Fruit fly (Drosophila melanogaster) whole organism, prepupa: ENCODE data around the gene Ance.

Experiments used
- CG10631 ChIP-seq: fragments of 200-800 bp; sonication (Bioruptor generic); optimal IDR thresholded peaks from 2 replicates; lab custom pipeline; 2016; ENCODE audit warnings: missing biosample characterization, missing genetic modification characterization
- CG1621 ChIP-seq: fragments of 200-800 bp; sonication (Bioruptor generic); optimal IDR thresholded peaks from 3 replicates; lab custom pipeline; 2018; ENCODE audit warnings: missing biosample characterization, mild to moderate bottlenecking, missing genetic modification characterization
- CG16779 ChIP-seq: fragments of 200-800 bp; sonication (Bioruptor generic); optimal IDR thresholded peaks from 3 replicates; lab custom pipeline; 2017; ENCODE audit warnings: missing biosample characterization, mild to moderate bottlenecking, missing genetic modification characterization
- CG3032 ChIP-seq: fragments of 200-800 bp; optimal IDR thresholded peaks from 2 replicates; lab custom pipeline; 2019; ENCODE audit warnings: missing biosample characterization, mild to moderate bottlenecking, missing genetic modification characterization, moderate library complexity
- CG34406 ChIP-seq: fragments of 200-800 bp; sonication (Bioruptor generic); optimal IDR thresholded peaks from 3 replicates; lab custom pipeline; 2016; ENCODE audit warnings: missing biosample characterization, missing genetic modification characterization
- CG6276 ChIP-seq: fragments of 200-800 bp; sonication (Bioruptor generic); optimal IDR thresholded peaks from 2 replicates; lab custom pipeline; 2017; ENCODE audit warnings: missing biosample characterization, mild to moderate bottlenecking, missing genetic modification characterization
- CG6808 ChIP-seq: fragments of 200-800 bp; sonication (Bioruptor generic); optimal IDR thresholded peaks from 3 replicates; lab custom pipeline; 2017; ENCODE audit warnings: missing biosample characterization, missing genetic modification characterization, mild to moderate bottlenecking, moderate library complexity, missing genetic modification reagents
- CG6854 ChIP-seq: fragments of 200-800 bp; sonication (Bioruptor generic); optimal IDR thresholded peaks from 2 replicates; lab custom pipeline; 2017; ENCODE audit warnings: missing biosample characterization, mild to moderate bottlenecking, missing genetic modification characterization
- CG7368 ChIP-seq: fragments of 200-800 bp; sonication (Bioruptor generic); optimal IDR thresholded peaks from 3 replicates; lab custom pipeline; 2016; ENCODE audit warnings: missing biosample characterization, missing genetic modification characterization
- CG8119 ChIP-seq: fragments of 200-800 bp; sonication (Bioruptor generic); IDR thresholded peaks from 3 replicates; pipeline ENCODE4 v1.3.6; 2022; ENCODE audit warnings: missing biosample characterization, missing genetic modification characterization
- CG8319 ChIP-seq: fragments of 200-800 bp; sonication (Bioruptor generic); optimal IDR thresholded peaks from 3 replicates; lab custom pipeline; 2016; ENCODE audit warnings: missing biosample characterization, missing genetic modification characterization
- CG9139 ChIP-seq: fragments of 200-800 bp; sonication (Bioruptor generic); optimal IDR thresholded peaks from 3 replicates; lab custom pipeline; 2017; ENCODE audit warnings: missing biosample characterization, mild to moderate bottlenecking, missing genetic modification characterization
- Eip75B ChIP-seq: fragments of 200-800 bp; sonication (Bioruptor generic); optimal IDR thresholded peaks from 3 replicates; lab custom pipeline; 2016; ENCODE audit warnings: missing biosample characterization, missing genetic modification characterization
- Eip93F ChIP-seq: fragments of 200-800 bp; sonication (Bioruptor generic); optimal IDR thresholded peaks from 2 replicates; lab custom pipeline; 2016; ENCODE audit warnings: missing biosample characterization, mild to moderate bottlenecking, missing genetic modification characterization
- Hr38 ChIP-seq: sonication (Bioruptor generic); optimal IDR thresholded peaks from 2 replicates; lab custom pipeline; 2016; ENCODE audit warnings: missing biosample characterization, missing genetic modification characterization
- Hr39 ChIP-seq: fragments of 200-800 bp; sonication (Bioruptor generic); optimal IDR thresholded peaks from 2 replicates; lab custom pipeline; 2016; ENCODE audit warnings: missing biosample characterization, missing genetic modification characterization
- Lpt ChIP-seq: fragments of 200-800 bp; sonication (Bioruptor generic); optimal IDR thresholded peaks from 3 replicates; lab custom pipeline; 2016; ENCODE audit warnings: missing biosample characterization, missing genetic modification characterization
- Met ChIP-seq: fragments of 200-800 bp; sonication (Bioruptor generic); optimal IDR thresholded peaks from 3 replicates; lab custom pipeline; 2016; ENCODE audit warnings: missing biosample characterization, missing genetic modification characterization
- Smox ChIP-seq: fragments of 200-800 bp; sonication (Bioruptor generic); optimal IDR thresholded peaks from 3 replicates; lab custom pipeline; 2016; ENCODE audit warnings: missing biosample characterization, missing genetic modification characterization
- Sox102F ChIP-seq: fragments of 200-800 bp; sonication (Bioruptor generic); optimal IDR thresholded peaks from 2 replicates; lab custom pipeline; 2016; ENCODE audit warnings: missing biosample characterization, mild to moderate bottlenecking, missing genetic modification characterization
- Sox15 ChIP-seq: fragments of 200-800 bp; sonication (Bioruptor generic); optimal IDR thresholded peaks from 3 replicates; lab custom pipeline; 2016; ENCODE audit warnings: missing biosample characterization, missing genetic modification characterization
- achi ChIP-seq: fragments of 200-800 bp; sonication (Bioruptor generic); optimal IDR thresholded peaks from 3 replicates; lab custom pipeline; 2016; ENCODE audit warnings: missing biosample characterization, missing genetic modification characterization
- acj6 ChIP-seq: fragments of 200-800 bp; sonication (Bioruptor generic); optimal IDR thresholded peaks from 3 replicates; lab custom pipeline; 2016; ENCODE audit warnings: missing biosample characterization, missing genetic modification characterization
- dac ChIP-seq: fragments of 200-800 bp; sonication (Bioruptor generic); optimal IDR thresholded peaks from 2 replicates; lab custom pipeline; 2017; ENCODE audit warnings: missing biosample characterization, mild to moderate bottlenecking, missing genetic modification characterization
- dsx ChIP-seq: fragments of 200-800 bp; optimal IDR thresholded peaks from 3 replicates; lab custom pipeline; 2019; ENCODE audit warnings: missing biosample characterization, mild to moderate bottlenecking, missing genetic modification characterization, moderate library complexity; ENCODE audit not compliant: poor library complexity, severe bottlenecking
- fd59A ChIP-seq: fragments of 200-800 bp; sonication (Bioruptor generic); optimal IDR thresholded peaks from 2 replicates; lab custom pipeline; 2017; ENCODE audit warnings: missing biosample characterization, mild to moderate bottlenecking, missing genetic modification characterization, missing genetic modification reagents
- fd85E ChIP-seq: fragments of 200-800 bp; sonication (Bioruptor generic); optimal IDR thresholded peaks from 3 replicates; lab custom pipeline; 2016; ENCODE audit warnings: missing biosample characterization, missing genetic modification characterization
- fkh ChIP-seq: fragments of 200-800 bp; sonication (Bioruptor generic); optimal IDR thresholded peaks from 3 replicates; lab custom pipeline; 2017; ENCODE audit warnings: missing biosample characterization, mild to moderate bottlenecking, missing genetic modification characterization, moderate library complexity
- lz ChIP-seq: fragments of 200-800 bp; sonication (Bioruptor generic); optimal IDR thresholded peaks from 3 replicates; lab custom pipeline; 2016; ENCODE audit warnings: missing biosample characterization, missing genetic modification characterization
- net ChIP-seq: fragments of 200-800 bp; sonication (Bioruptor generic); optimal IDR thresholded peaks from 3 replicates; lab custom pipeline; 2016; ENCODE audit warnings: missing biosample characterization, missing genetic modification characterization
- ss ChIP-seq, 2 experiments: fragments of 200-800 bp; sonication (Bioruptor generic); optimal IDR thresholded peaks; 2 replicates in 1 of 2; 3 replicates in 1 of 2; lab custom pipeline; 2017 to 2018; ENCODE audit warnings: mild to moderate bottlenecking in 2 of 2, missing biosample characterization in 2 of 2, missing genetic modification characterization in 2 of 2, moderate library complexity in 1 of 2
- topi ChIP-seq: fragments of 200-800 bp; sonication (Bioruptor generic); optimal IDR thresholded peaks from 3 replicates; lab custom pipeline; 2016; ENCODE audit warnings: missing biosample characterization, missing genetic modification characterization
- vri ChIP-seq: fragments of 200-800 bp; sonication (Bioruptor generic); optimal IDR thresholded peaks from 3 replicates; lab custom pipeline; 2016; ENCODE audit warnings: missing biosample characterization, mild to moderate bottlenecking, missing genetic modification characterization

Ance gene

dm6 chr2L:13905072-13905847 is at the start of gene Ance (continued):
- TF ChIP-seq ss (GFP tag; optimal IDR thresholded peaks at IDR 0.05; lab: Kevin White, UChicago), result peak; percentile 76 to 85
- TF ChIP-seq achi (GFP tag; lab: Kevin White, UChicago), result no peak
- TF ChIP-seq dac, result no peak
- TF ChIP-seq lz, result peak; percentile 39
- TF ChIP-seq fkh, result peak; percentile 26
- TF ChIP-seq Eip93F (GFP tag; lab: Kevin White, UChicago), result no peak
- TF ChIP-seq CG8119 (GFP tag; lab: Robert Waterston, UW), result peak; percentile 34; the same call in 1 of the 3 replicates
- peak; percentile 62 for TF ChIP-seq topi (GFP tag; lab: Kevin White, UChicago)
- no peak for TF ChIP-seq Sox15 (GFP tag; lab: Kevin White, UChicago)
- TF ChIP-seq CG6854 (GFP tag; lab: Kevin White, UChicago), result no peak
- TF ChIP-seq, all 60 proteins: peak for 41

dm6 chr2L:13867653-13868052 is 37.8 kb upstream of the Ance start:
- TF ChIP-seq Sox102F (GFP tag; lab: Kevin White, UChicago), result no peak
- TF ChIP-seq CG9139, result no peak
- no peak for TF ChIP-seq Hr39 (GFP tag; lab: Kevin White, UChicago)
- TF ChIP-seq CG6808 (GFP tag; lab: Kevin White, UChicago), result no peak
- no peak for TF ChIP-seq fkh
- TF ChIP-seq CG1621 (tag; lab: Kevin White, UChicago), result no peak
- TF ChIP-seq fd85E, result no peak
- no peak for TF ChIP-seq Met
- TF ChIP-seq dsx (GFP tag; lab: Kevin White, UChicago), result no peak
- no peak for TF ChIP-seq net (GFP tag; lab: Kevin White, UChicago)
- TF ChIP-seq Lpt (GFP tag; lab: Kevin White, UChicago), result no peak
- TF ChIP-seq CG16779 (tag; lab: Kevin White, UChicago), result no peak
- TF ChIP-seq CG34406, result no peak
- TF ChIP-seq acj6 (GFP tag; lab: Kevin White, UChicago), result no peak
- no peak for TF ChIP-seq fd59A (GFP tag; lab: Kevin White, UChicago)
- no peak for TF ChIP-seq CG3032 (tag; lab: Kevin White, UChicago)
- TF ChIP-seq CG8319 (GFP tag; lab: Kevin White, UChicago), result no peak
- TF ChIP-seq vri (GFP tag; lab: Kevin White, UChicago), result no peak
- TF ChIP-seq CG6276 (GFP tag; lab: Kevin White, UChicago), result no peak
- no peak for TF ChIP-seq achi (GFP tag; lab: Kevin White, UChicago)

dm6 chr2L:13869400-13869799 is 36.0 kb upstream of the Ance start:
- no peak for TF ChIP-seq topi (GFP tag; lab: Kevin White, UChicago)
- TF ChIP-seq CG3032 (tag; lab: Kevin White, UChicago), result no peak
- TF ChIP-seq CG6808 (GFP tag; lab: Kevin White, UChicago), result no peak
- peak in 1 of 2 experiments; percentile 67 for TF ChIP-seq ss (GFP tag; optimal IDR thresholded peaks at IDR 0.05; lab: Kevin White, UChicago)

dm6 chr2L:13873147-13873546 is 32.3 kb upstream of the Ance start:
- TF ChIP-seq CG10631, result no peak
- TF ChIP-seq Eip75B (GFP tag; lab: Kevin White, UChicago), result no peak
- TF ChIP-seq CG34406, result no peak
- TF ChIP-seq CG7368, result no peak
- no peak for TF ChIP-seq Hr38 (GFP tag; lab: Kevin White, UChicago)
- no peak for TF ChIP-seq CG6854 (GFP tag; lab: Kevin White, UChicago)
- no peak for TF ChIP-seq Smox
